Fruit fly (Drosophila melanogaster) whole organism, embryonic: ENCODE data around the gene CG6325.

Experiments used
- B-H1 ChIP-seq: fragments of 200-800 bp; sonication (Bioruptor generic); IDR thresholded peaks from 3 replicates; pipeline ENCODE4 v1.3.6; 2022; ENCODE audit warnings: missing biosample characterization, missing genetic modification characterization
- CG10147 ChIP-seq: fragments of 200-800 bp; sonication (Bioruptor generic); optimal IDR thresholded peaks from 2 replicates; lab custom pipeline; 2019; ENCODE audit warnings: missing biosample characterization, mild to moderate bottlenecking, missing genetic modification characterization, moderate library complexity
- CG10565 ChIP-seq: fragments of 200-800 bp; sonication (Bioruptor generic); optimal IDR thresholded peaks from 3 replicates; lab custom pipeline; 2016; ENCODE audit warnings: missing biosample characterization, mild to moderate bottlenecking, missing genetic modification characterization
- CG11504 ChIP-seq: fragments of 200-800 bp; sonication (Bioruptor generic); optimal IDR thresholded peaks from 3 replicates; lab custom pipeline; 2019; ENCODE audit warnings: missing biosample characterization, mild to moderate bottlenecking, missing genetic modification characterization, moderate library complexity
- CG12236 ChIP-seq: fragments of 200-800 bp; sonication (Bioruptor generic); optimal IDR thresholded peaks from 2 replicates; lab custom pipeline; 2016; ENCODE audit warnings: missing biosample characterization, missing genetic modification characterization
- CG13296 ChIP-seq: fragments of 200-800 bp; sonication (Bioruptor generic); optimal IDR thresholded peaks from 3 replicates; lab custom pipeline; 2018; ENCODE audit warnings: missing biosample characterization, mild to moderate bottlenecking, missing genetic modification characterization
- CG15269 ChIP-seq: fragments of 200-800 bp; sonication (Bioruptor generic); optimal IDR thresholded peaks from 2 replicates; lab custom pipeline; 2018; ENCODE audit warnings: missing biosample characterization, mild to moderate bottlenecking, missing genetic modification characterization, moderate library complexity
- CG15514 ChIP-seq: fragments of 200-800 bp; sonication (Bioruptor generic); optimal IDR thresholded peaks from 3 replicates; lab custom pipeline; 2017; ENCODE audit warnings: missing biosample characterization, missing genetic modification characterization, mild to moderate bottlenecking, moderate library complexity, missing genetic modification reagents
- CG15696 ChIP-seq: fragments of 200-800 bp; sonication (Bioruptor generic); optimal IDR thresholded peaks from 2 replicates; lab custom pipeline; 2019; ENCODE audit warnings: missing biosample characterization, mild to moderate bottlenecking, missing genetic modification characterization, moderate library complexity
- CG17612 ChIP-seq: fragments of 200-800 bp; sonication (Bioruptor generic); IDR thresholded peaks from 2 replicates; pipeline ENCODE4 v1.3.6; 2022; ENCODE audit warnings: missing biosample characterization, missing genetic modification characterization
- CG18476 ChIP-seq: fragments of 200-800 bp; sonication (Bioruptor generic); optimal IDR thresholded peaks from 2 replicates; lab custom pipeline; 2016; ENCODE audit warnings: missing biosample characterization, mild to moderate bottlenecking, missing genetic modification characterization
- CG18619 ChIP-seq: fragments of 200-800 bp; sonication (Bioruptor generic); optimal IDR thresholded peaks from 3 replicates; lab custom pipeline; 2017; ENCODE audit warnings: missing biosample characterization, mild to moderate bottlenecking, missing genetic modification characterization
- CG31441 ChIP-seq: fragments of 200-800 bp; sonication (Bioruptor generic); IDR thresholded peaks from 2 replicates; pipeline ENCODE4 v1.3.6; 2022; ENCODE audit warnings: missing biosample characterization, missing genetic modification characterization
- CG3995 ChIP-seq: fragments of 200-800 bp; sonication (Bioruptor generic); optimal IDR thresholded peaks from 3 replicates; lab custom pipeline; 2016; ENCODE audit warnings: missing biosample characterization, missing genetic modification characterization
- CG4707 ChIP-seq: fragments of 200-800 bp; sonication (Bioruptor generic); optimal IDR thresholded peaks from 2 replicates; lab custom pipeline; 2018; ENCODE audit warnings: missing biosample characterization, mild to moderate bottlenecking, missing genetic modification characterization, moderate library complexity
- CG5180 ChIP-seq: fragments of 200-800 bp; sonication (Bioruptor generic); optimal IDR thresholded peaks from 3 replicates; lab custom pipeline; 2017; ENCODE audit warnings: missing biosample characterization, missing genetic modification characterization, mild to moderate bottlenecking, moderate library complexity, missing genetic modification reagents
- CG6854 ChIP-seq: fragments of 200-800 bp; sonication (Bioruptor generic); optimal IDR thresholded peaks from 3 replicates; lab custom pipeline; 2017; ENCODE audit warnings: missing biosample characterization, mild to moderate bottlenecking, missing genetic modification characterization
- CG7963 ChIP-seq: fragments of 200-800 bp; sonication (Bioruptor generic); IDR thresholded peaks from 3 replicates; pipeline ENCODE4 v1.3.6; 2022; ENCODE audit warnings: missing biosample characterization, missing genetic modification characterization; ENCODE audit not compliant: partially characterized antibody
- CG7987 ChIP-seq: fragments of 200-800 bp; sonication (Bioruptor generic); optimal IDR thresholded peaks from 2 replicates; lab custom pipeline; 2018; ENCODE audit warnings: missing biosample characterization, mild to moderate bottlenecking, missing genetic modification characterization, moderate library complexity
- D ChIP-seq, 2 experiments: fragments of 200-800 bp in 1 of 2; fragments of >200 bp in 1 of 2; sonication (Bioruptor generic) in 1 of 2; optimal IDR thresholded peaks; 2 replicates in 1 of 2; 3 replicates in 1 of 2; lab custom pipeline; 2017; ENCODE audit warnings: mild to moderate bottlenecking in 1 of 2, missing biosample characterization in 1 of 2, missing genetic modification characterization in 1 of 2, missing genetic modification reagents in 1 of 2
- Deaf1 ChIP-seq: fragments of 200-800 bp; optimal IDR thresholded peaks from 3 replicates; lab custom pipeline; 2019; ENCODE audit warnings: missing biosample characterization, mild to moderate bottlenecking, missing genetic modification characterization, moderate library complexity
- H2.0 ChIP-seq: fragments of 200-800 bp; sonication (Bioruptor generic); IDR thresholded peaks from 2 replicates; pipeline ENCODE4 v1.3.6; 2022; ENCODE audit warnings: missing biosample characterization, missing genetic modification characterization
- Hr3 ChIP-seq: fragments of 200-800 bp; sonication (Bioruptor generic); optimal IDR thresholded peaks from 3 replicates; lab custom pipeline; 2016; ENCODE audit warnings: missing biosample characterization, missing genetic modification characterization
- Hr78 ChIP-seq, 2 experiments: fragments of 200-800 bp in 1 of 2; fragments of >200 bp in 1 of 2; sonication (Bioruptor generic) in 1 of 2; optimal IDR thresholded peaks; 2 replicates each; lab custom pipeline; 2017 to 2019; ENCODE audit warnings: missing biosample characterization in 2 of 2, missing genetic modification characterization in 2 of 2, mild to moderate bottlenecking in 1 of 2, moderate library complexity in 1 of 2
- Hsf ChIP-seq: fragments of 200-800 bp; sonication (Bioruptor generic); optimal IDR thresholded peaks from 3 replicates; lab custom pipeline; 2016; ENCODE audit warnings: missing biosample characterization, missing genetic modification characterization
- MESR4 ChIP-seq: fragments of 200-800 bp; sonication (Bioruptor generic); optimal IDR thresholded peaks from 2 replicates; lab custom pipeline; 2018; ENCODE audit warnings: missing biosample characterization, mild to moderate bottlenecking, missing genetic modification characterization, moderate library complexity
- NfI ChIP-seq: fragments of 200-800 bp; sonication (Bioruptor generic); optimal IDR thresholded peaks from 3 replicates; lab custom pipeline; 2018; ENCODE audit warnings: missing biosample characterization, mild to moderate bottlenecking, missing genetic modification characterization, moderate library complexity
- Opbp ChIP-seq: fragments of 200-800 bp; sonication (Bioruptor generic); IDR thresholded peaks from 3 replicates; pipeline ENCODE4 v1.3.6; 2022; ENCODE audit warnings: missing biosample characterization, missing genetic modification characterization; ENCODE audit not compliant: partially characterized antibody
- Taf1 ChIP-seq: fragments of 200-800 bp; sonication (Bioruptor generic); IDR thresholded peaks from 2 replicates; pipeline ENCODE4 v1.3.6; 2022; ENCODE audit warnings: missing biosample characterization, missing genetic modification characterization
- ab ChIP-seq: fragments of 200-800 bp; sonication (Bioruptor generic); optimal IDR thresholded peaks from 2 replicates; lab custom pipeline; 2016; ENCODE audit warnings: missing biosample characterization, missing genetic modification characterization
- cad ChIP-seq: fragments of >200 bp; optimal IDR thresholded peaks from 2 replicates; lab custom pipeline; 2017; ENCODE audit warnings: missing biosample characterization, missing genetic modification characterization
- cas ChIP-seq: fragments of 200-800 bp; sonication (Bioruptor generic); IDR thresholded peaks from 2 replicates; pipeline ENCODE4 v1.3.6; 2022; ENCODE audit warnings: missing biosample characterization, missing genetic modification characterization
- croc ChIP-seq: fragments of 200-800 bp; sonication (Bioruptor generic); conservative IDR thresholded peaks from 3 replicates; pipeline ENCODE4 v1.3.6; 2022; ENCODE audit warnings: missing biosample characterization, missing genetic modification characterization
- dm ChIP-seq: fragments of 200-800 bp; sonication (Bioruptor generic); optimal IDR thresholded peaks from 3 replicates; lab custom pipeline; 2016; ENCODE audit warnings: missing biosample characterization, missing genetic modification characterization
- emc ChIP-seq: fragments of 200-800 bp; sonication (Bioruptor generic); optimal IDR thresholded peaks from 2 replicates; lab custom pipeline; 2016; ENCODE audit warnings: missing biosample characterization, missing genetic modification characterization
- fd3F ChIP-seq: fragments of 200-800 bp; sonication (Bioruptor generic); optimal IDR thresholded peaks from 2 replicates; lab custom pipeline; 2018; ENCODE audit warnings: missing biosample characterization, mild to moderate bottlenecking, missing genetic modification characterization, moderate library complexity
- gcm ChIP-seq: fragments of 200-800 bp; sonication (Bioruptor generic); optimal IDR thresholded peaks from 2 replicates; lab custom pipeline; 2019; ENCODE audit warnings: missing biosample characterization, mild to moderate bottlenecking, missing genetic modification characterization, moderate library complexity
- her ChIP-seq: fragments of 200-800 bp; sonication (Bioruptor generic); optimal IDR thresholded peaks from 2 replicates; lab custom pipeline; 2016; ENCODE audit warnings: missing biosample characterization, missing genetic modification characterization
- lmd ChIP-seq: fragments of 200-800 bp; sonication (Bioruptor generic); IDR thresholded peaks from 2 replicates; pipeline ENCODE4 v1.3.6; 2022; ENCODE audit warnings: missing biosample characterization, missing genetic modification characterization
- mirr ChIP-seq: fragments of 200-800 bp; sonication (Bioruptor generic); optimal IDR thresholded peaks from 3 replicates; lab custom pipeline; 2018; ENCODE audit warnings: missing biosample characterization, mild to moderate bottlenecking, missing genetic modification characterization
- nmo ChIP-seq: fragments of 200-800 bp; sonication (Bioruptor generic); optimal IDR thresholded peaks from 2 replicates; lab custom pipeline; 2018; ENCODE audit warnings: missing biosample characterization, mild to moderate bottlenecking, missing genetic modification characterization, moderate library complexity
- oc ChIP-seq: fragments of 200-800 bp; sonication (Bioruptor generic); optimal IDR thresholded peaks from 2 replicates; lab custom pipeline; 2018; ENCODE audit warnings: missing biosample characterization, mild to moderate bottlenecking, missing genetic modification characterization, moderate library complexity
- phol ChIP-seq: fragments of 200-800 bp; sonication (Bioruptor generic); optimal IDR thresholded peaks from 3 replicates; lab custom pipeline; 2018; ENCODE audit warnings: missing biosample characterization, mild to moderate bottlenecking, missing genetic modification characterization, moderate library complexity
- schlank ChIP-seq: fragments of 200-800 bp; sonication (Bioruptor generic); optimal IDR thresholded peaks from 2 replicates; lab custom pipeline; 2018; ENCODE audit warnings: missing biosample characterization, mild to moderate bottlenecking, missing genetic modification characterization
- slp2 ChIP-seq: fragments of 200-800 bp; sonication (Bioruptor generic); optimal IDR thresholded peaks from 2 replicates; lab custom pipeline; 2016; ENCODE audit warnings: missing biosample characterization, missing genetic modification characterization
- trh ChIP-seq: fragments of 200-800 bp; sonication (Bioruptor generic); optimal IDR thresholded peaks from 2 replicates; lab custom pipeline; 2016; ENCODE audit warnings: missing biosample characterization, missing genetic modification characterization
- wor ChIP-seq: fragments of 200-800 bp; sonication (Bioruptor generic); IDR thresholded peaks from 2 replicates; pipeline ENCODE4 v1.3.6; 2022; ENCODE audit warnings: missing biosample characterization, missing genetic modification characterization
- z ChIP-seq: fragments of 200-800 bp; sonication (Bioruptor generic); IDR thresholded peaks from 3 replicates; pipeline ENCODE4 v1.3.6; 2022; ENCODE audit warnings: missing biosample characterization, missing genetic modification characterization
- zfh1 ChIP-seq: fragments of 200-800 bp; sonication (Bioruptor generic); IDR thresholded peaks from 3 replicates; pipeline ENCODE4 v1.3.6; 2022; ENCODE audit warnings: missing biosample characterization, missing genetic modification characterization

The CG6325 gene

dm6 chr3R:10415923-10416322 lies 8.8 kb upstream of the CG6325 start, which contains the start of gene CG6345 (continued):
- TF ChIP-seq CG15696 (tag; lab: Kevin White, UChicago) (peak; percentile 85), CG15514 (GFP tag; lab: Kevin White, UChicago) (peak; percentile 89), cad (GFP tag; lab: Kevin White, UChicago) (no peak), Hr3 (GFP tag; lab: Kevin White, UChicago) (peak; percentile 80), CG3995 (GFP tag; lab: Kevin White, UChicago) (peak; percentile 57), CG15269 (tag; lab: Kevin White, UChicago) (peak; percentile 84), H2.0 (GFP tag; lab: Robert Waterston, UW) (peak; percentile 72), CG7987 (GFP tag; lab: Kevin White, UChicago) (peak; percentile 95), fd3F (GFP tag; lab: Kevin White, UChicago) (peak; percentile 65), gcm (GFP tag; lab: Kevin White, UChicago) (peak; percentile 73), oc (peak; percentile 39), dm (GFP tag; lab: Kevin White, UChicago) (peak; percentile 76), Taf1 (GFP tag; lab: Robert Waterston, UW) (no peak; the same call in 1 of the 2 replicates), her (peak; percentile 78), cas (GFP tag; lab: Robert Waterston, UW) (no peak), CG4707 (GFP tag; lab: Kevin White, UChicago) (peak; percentile 90), zfh1 (peak; percentile 84), Opbp (peak; percentile 37; the same call in 1 of the 3 replicates), emc (GFP tag; lab: Kevin White, UChicago) (peak; percentile 44), CG31441 (GFP tag; lab: Robert Waterston, UW) (peak; percentile 85), slp2 (peak; percentile 88), phol (tag; lab: Kevin White, UChicago) (peak; percentile 76), B-H1 (GFP tag; lab: Robert Waterston, UW) (peak; percentile 78), CG7963 (GFP tag; lab: Robert Waterston, UW) (no peak), CG13296 (peak; percentile 87), CG18619 (GFP tag; lab: Kevin White, UChicago) (peak; percentile 81), nmo (GFP tag; lab: Kevin White, UChicago) (peak; percentile 77), mirr (peak; percentile 92), z (GFP tag; lab: Robert Waterston, UW) (no peak), MESR4 (GFP tag; lab: Kevin White, UChicago) (peak; percentile 68), CG10565 (GFP tag; lab: Kevin White, UChicago) (peak; percentile 13), D (optimal IDR thresholded peaks at IDR 0.05; lab: Kevin White, UChicago) (no peak), D (GFP tag; optimal IDR thresholded peaks at IDR 0.05; lab: Kevin White, UChicago) (peak; percentile 85), CG5180 (peak; percentile 76), lmd (GFP tag; lab: Robert Waterston, UW) (peak; percentile 80), ab (GFP tag; lab: Kevin White, UChicago) (no peak), Deaf1 (tag; lab: Kevin White, UChicago) (peak; percentile 38), CG18476 (GFP tag; lab: Kevin White, UChicago) (peak; percentile 69), CG6854 (GFP tag; lab: Kevin White, UChicago) (peak; percentile 89), CG11504 (tag; lab: Kevin White, UChicago) (peak; percentile 86), trh (GFP tag; lab: Kevin White, UChicago) (peak; percentile 41), wor (GFP tag; lab: Robert Waterston, UW) (0 out of 2 replicates have a peak, but pooled peaks have one; percentile 12), Hr78 (GFP tag; optimal IDR thresholded peaks at IDR 0.05; lab: Kevin White, UChicago) (no peak), CG10147 (GFP tag; lab: Kevin White, UChicago) (peak; percentile 78), NfI (GFP tag; lab: Kevin White, UChicago) (peak; percentile 90), CG12236 (peak; percentile 71), croc (GFP tag; lab: Robert Waterston, UW) (peak; percentile 47; the same call in 2 of the 3 replicates), Hsf (GFP tag; lab: Kevin White, UChicago) (peak; percentile 89), schlank (tag; lab: Kevin White, UChicago) (peak; percentile 41), CG17612 (peak; percentile 56)
